Fruit fly (Drosophila melanogaster) whole organism, pupa: ENCODE data around the gene Suv3.

Experiments
- CG10348 ChIP-seq: fragments of 200-800 bp; sonication (Bioruptor generic); IDR thresholded peaks from 2 replicates; pipeline ENCODE4 v1.3.6; 2022; ENCODE audit warnings: missing biosample characterization, missing genetic modification characterization
- CG12605 ChIP-seq: fragments of 200-800 bp; sonication (Bioruptor generic); IDR thresholded peaks from 2 replicates; pipeline ENCODE4 v1.3.6; 2022; ENCODE audit warnings: missing biosample characterization, missing genetic modification characterization
- CG13204 ChIP-seq: fragments of 200-800 bp; sonication (Bioruptor generic); optimal IDR thresholded peaks from 2 replicates; lab custom pipeline; 2018; ENCODE audit warnings: missing biosample characterization, mild to moderate bottlenecking, missing genetic modification characterization, moderate library complexity
- CG15710 ChIP-seq: fragments of 200-800 bp; sonication (Bioruptor generic); optimal IDR thresholded peaks from 2 replicates; lab custom pipeline; 2018; ENCODE audit warnings: missing biosample characterization, mild to moderate bottlenecking, missing genetic modification characterization, moderate library complexity
- CG32121 ChIP-seq: fragments of 200-800 bp; sonication (Bioruptor generic); IDR thresholded peaks from 2 replicates; pipeline ENCODE4 v1.3.6; 2022; ENCODE audit warnings: missing biosample characterization, missing genetic modification characterization
- CG8301 ChIP-seq: fragments of 200-800 bp; sonication (Bioruptor generic); optimal IDR thresholded peaks from 2 replicates; lab custom pipeline; 2018; ENCODE audit warnings: missing biosample characterization, mild to moderate bottlenecking, missing genetic modification characterization
- CG9948 ChIP-seq: fragments of 200-800 bp; sonication (Bioruptor generic); optimal IDR thresholded peaks from 2 replicates; lab custom pipeline; 2018; ENCODE audit warnings: missing biosample characterization, mild to moderate bottlenecking, missing genetic modification characterization, moderate library complexity
- D1 ChIP-seq: fragments of 200-800 bp; sonication (Bioruptor generic); optimal IDR thresholded peaks from 2 replicates; lab custom pipeline; 2018; ENCODE audit warnings: missing biosample characterization, mild to moderate bottlenecking, missing genetic modification characterization, moderate library complexity
- EcR ChIP-seq: fragments of 200-800 bp; sonication (Bioruptor generic); optimal IDR thresholded peaks from 3 replicates; lab custom pipeline; 2019; ENCODE audit warnings: missing biosample characterization, missing genetic modification characterization, mild to moderate bottlenecking, moderate library complexity, missing genetic modification reagents
- Ets98B ChIP-seq: fragments of 200-800 bp; sonication (Bioruptor generic); IDR thresholded peaks from 2 replicates; pipeline ENCODE4 v1.3.6; 2022; ENCODE audit warnings: missing biosample characterization, missing genetic modification characterization
- Pif1A ChIP-seq: fragments of 200-800 bp; sonication (Bioruptor generic); optimal IDR thresholded peaks from 3 replicates; lab custom pipeline; 2016; ENCODE audit warnings: missing biosample characterization, missing genetic modification characterization
- Snoo ChIP-seq: fragments of 200-800 bp; sonication (Bioruptor generic); optimal IDR thresholded peaks from 3 replicates; lab custom pipeline; 2017; ENCODE audit warnings: missing biosample characterization, mild to moderate bottlenecking, missing genetic modification characterization, inconsistent platforms
- fd96Ca ChIP-seq: fragments of 200-800 bp; sonication (Bioruptor generic); IDR thresholded peaks from 3 replicates; pipeline ENCODE4 v1.3.6; 2022; ENCODE audit warnings: missing biosample characterization, missing genetic modification characterization
- gl ChIP-seq: fragments of 200-800 bp; sonication (Bioruptor generic); optimal IDR thresholded peaks from 2 replicates; lab custom pipeline; 2018; ENCODE audit warnings: missing biosample characterization, mild to moderate bottlenecking, missing genetic modification characterization

DNA sequence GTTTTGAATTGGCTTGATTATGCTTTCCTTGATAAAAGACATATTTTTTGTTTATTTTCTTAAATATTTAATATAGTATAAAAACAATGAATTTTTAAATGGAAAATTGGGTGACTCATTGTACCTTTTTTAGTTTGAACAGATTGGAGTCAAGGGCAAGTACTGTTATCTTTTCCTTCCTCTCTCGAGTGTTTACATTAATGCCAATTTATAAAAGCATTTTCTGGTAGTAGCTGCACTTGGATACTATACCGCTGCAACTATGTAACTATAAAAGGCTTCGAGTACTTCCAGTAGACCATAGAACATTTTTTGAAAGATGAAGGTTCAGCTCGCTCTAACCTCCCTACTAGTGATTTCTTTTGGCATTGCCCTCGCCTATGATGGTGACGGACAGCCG is 23.4 kb downstream of the Suv3 start, which contains the start of gene CG14645:
- no peak for TF ChIP-seq fd96Ca (GFP tag; lab: Robert Waterston, UW)
- TF ChIP-seq CG32121: no peak
- TF ChIP-seq CG9948: no peak
- no peak for TF ChIP-seq Pif1A
- no peak for TF ChIP-seq CG15710
- TF ChIP-seq CG13204: no peak
- TF ChIP-seq Ets98B: no peak
- TF ChIP-seq CG8301: no peak
- TF ChIP-seq CG12605: no peak
- TF ChIP-seq gl (tag; lab: Kevin White, UChicago): no peak
- TF ChIP-seq CG10348 (GFP tag; lab: Robert Waterston, UW): no peak
- no peak for TF ChIP-seq Snoo (tag; lab: Kevin White, UChicago)
- no peak for TF ChIP-seq D1 (tag; lab: Kevin White, UChicago)
- TF ChIP-seq EcR (GFP tag; lab: Kevin White, UChicago): no peak
